Fruit fly (Drosophila melanogaster): Measurements from ENCODE around the gene Pcyt1.

The Pcyt1 gene

dm6 chr3L:1558178-1558788 is 12.4 kb downstream of the Pcyt1 start, which contains the start of the genes Pex10 and CG12099:
TSS of gene Pex10 (plus strand) at chr3L:1558228.
TSS of gene CG12099 (minus strand) at chr3L:1558484.
- TF ChIP-seq CG15336 (GFP tag; IDR thresholded peaks at IDR 0.05) (peak; percentile 74), CG6792 (GFP tag; optimal IDR thresholded peaks at IDR 0.05) (peak; percentile 80), CG6276 (GFP tag; optimal IDR thresholded peaks at IDR 0.05) (peak; percentile 18), fkh (GFP tag; optimal IDR thresholded peaks at IDR 0.05) (no peak), CG10631 (GFP tag; optimal IDR thresholded peaks at IDR 0.05) (peak; percentile 94), dsx (GFP tag; optimal IDR thresholded peaks at IDR 0.05; ENCODE audit: poor library complexity, severe bottlenecking) (peak; percentile 65), Smox (GFP tag; optimal IDR thresholded peaks at IDR 0.05) (no peak), CG10669 (GFP tag; optimal IDR thresholded peaks at IDR 0.05) (peak; percentile 73), acj6 (GFP tag; optimal IDR thresholded peaks at IDR 0.05) (peak; percentile 88), Eip78C (GFP tag) (peak; percentile 79), svp (GFP tag) (peak; percentile 92), CG32006 (GFP tag; optimal IDR thresholded peaks at IDR 0.05) (peak; percentile 83), Lpt (GFP tag; optimal IDR thresholded peaks at IDR 0.05) (peak; percentile 62), fd59A (GFP tag; optimal IDR thresholded peaks at IDR 0.05) (peak; percentile 67), CG3919 (GFP tag; optimal IDR thresholded peaks at IDR 0.05) (peak; percentile 84), CG6808 (GFP tag; optimal IDR thresholded peaks at IDR 0.05) (peak; percentile 78), Eip75B (GFP tag; optimal IDR thresholded peaks at IDR 0.05) (no peak), Eip93F (GFP tag; optimal IDR thresholded peaks at IDR 0.05) (peak; percentile 58), CG4318 (GFP tag; optimal IDR thresholded peaks at IDR 0.05) (peak; percentile 68), ss (GFP tag; optimal IDR thresholded peaks at IDR 0.05) (peak; percentile 69 to 76), CG34406 (GFP tag; optimal IDR thresholded peaks at IDR 0.05) (peak; percentile 78), Hr38 (GFP tag; optimal IDR thresholded peaks at IDR 0.05) (no peak), CG11902 (GFP tag; optimal IDR thresholded peaks at IDR 0.05) (peak; percentile 79), CG11294 (GFP tag; IDR thresholded peaks at IDR 0.05) (peak; percentile 75), dac (GFP tag; optimal IDR thresholded peaks at IDR 0.05) (peak; percentile 82), CG8319 (GFP tag; optimal IDR thresholded peaks at IDR 0.05) (peak; percentile 67), cyc (GFP tag; optimal IDR thresholded peaks at IDR 0.05) (peak; percentile 78), topi (GFP tag; optimal IDR thresholded peaks at IDR 0.05) (peak; percentile 75), eg (GFP tag; IDR thresholded peaks at IDR 0.05) (peak; percentile 81), vri (GFP tag; optimal IDR thresholded peaks at IDR 0.05) (peak; percentile 78), esn (GFP tag; optimal IDR thresholded peaks at IDR 0.05) (peak; percentile 88), Met (GFP tag; optimal IDR thresholded peaks at IDR 0.05) (no peak), Sox15 (GFP tag; optimal IDR thresholded peaks at IDR 0.05) (peak; percentile 79), salr (GFP tag; optimal IDR thresholded peaks at IDR 0.05) (peak in 1 of 2 experiments; percentile 54), CG16779 (tag; optimal IDR thresholded peaks at IDR 0.05) (peak; percentile 42), Sox14 (GFP tag; optimal IDR thresholded peaks at IDR 0.05) (peak; percentile 80), CG31627 (GFP tag; optimal IDR thresholded peaks at IDR 0.05) (peak; percentile 83), Gug (GFP tag; IDR thresholded peaks at IDR 0.05) (peak; percentile 87), CG6854 (GFP tag; optimal IDR thresholded peaks at IDR 0.05) (peak; percentile 69), CG9139 (GFP tag; optimal IDR thresholded peaks at IDR 0.05) (peak; percentile 39), Ets21C (GFP tag; optimal IDR thresholded peaks at IDR 0.05) (peak; percentile 69), OdsH (GFP tag; optimal IDR thresholded peaks at IDR 0.05) (peak; percentile 90), net (GFP tag; optimal IDR thresholded peaks at IDR 0.05) (peak; percentile 76), CG8119 (GFP tag; IDR thresholded peaks at IDR 0.05) (peak; percentile 60; the same call in 2 of the 3 replicates), CG6163 (GFP tag; IDR thresholded peaks at IDR 0.05) (peak; percentile 86), CG11762 (GFP tag; optimal IDR thresholded peaks at IDR 0.05; ENCODE audit: insufficient read depth) (peak; percentile 65), Hr39 (GFP tag; optimal IDR thresholded peaks at IDR 0.05) (peak; percentile 80), Blimp-1 (GFP tag; optimal IDR thresholded peaks at IDR 0.05) (peak; percentile 58), fd85E (GFP tag; optimal IDR thresholded peaks at IDR 0.05) (peak; percentile 20), Ets96B (tag; optimal IDR thresholded peaks at IDR 0.05) (peak; percentile 71), spab (GFP tag; optimal IDR thresholded peaks at IDR 0.05) (peak; percentile 38)

All from whole organism, prepupa.